Worm (Caenorhabditis elegans): ENCODE data around the gene nas-38.

nas-38 gene

ce11 chrX:557857-558256, at the start of gene nas-38:
TSS of gene nas-38 (plus strand) at chrX:558157.
- TF ChIP-seq tab-1 (GFP tag; IDR thresholded peaks at IDR 0.05): no peak
- TF ChIP-seq ztf-23 (GFP tag; IDR thresholded peaks at IDR 0.05): no peak
- no peak for TF ChIP-seq flt-1 (GFP tag; IDR thresholded peaks at IDR 0.05)
- no peak for TF ChIP-seq klf-2 (GFP tag; conservative IDR thresholded peaks at IDR 0.05)
- no peak for TF ChIP-seq cog-1 (tag; optimal IDR thresholded peaks at IDR 0.05)
- TF ChIP-seq T22C8.4 (GFP tag; IDR thresholded peaks at IDR 0.05): no peak
- TF ChIP-seq med-1 (GFP tag; optimal IDR thresholded peaks at IDR 0.05; ENCODE audit: insufficient read depth): no peak
- no peak for TF ChIP-seq ztf-29 (GFP tag; IDR thresholded peaks at IDR 0.05)
- TF ChIP-seq ref-1 (GFP tag; conservative IDR thresholded peaks at IDR 0.05): no peak

ce11 chrX:514023-514422, 43.9 kb upstream of the nas-38 start:
- TF ChIP-seq klf-2 (GFP tag; conservative IDR thresholded peaks at IDR 0.05): no peak
- no peak for TF ChIP-seq tab-1 (GFP tag; IDR thresholded peaks at IDR 0.05)
- no peak for TF ChIP-seq ref-1 (GFP tag; conservative IDR thresholded peaks at IDR 0.05)
- TF ChIP-seq ztf-23 (GFP tag; IDR thresholded peaks at IDR 0.05): no peak
- no peak for TF ChIP-seq ztf-29 (GFP tag; IDR thresholded peaks at IDR 0.05)
- no peak for TF ChIP-seq cog-1 (tag; optimal IDR thresholded peaks at IDR 0.05)
- TF ChIP-seq flt-1 (GFP tag; IDR thresholded peaks at IDR 0.05): no peak
- TF ChIP-seq T22C8.4 (GFP tag; IDR thresholded peaks at IDR 0.05): no peak
- TF ChIP-seq med-1 (GFP tag; optimal IDR thresholded peaks at IDR 0.05; ENCODE audit: insufficient read depth): no peak

ce11 chrX:516761-517160, 41.2 kb upstream of the nas-38 start:
- peak; percentile 62; the same call in 1 of the 2 replicates for TF ChIP-seq flt-1 (GFP tag; IDR thresholded peaks at IDR 0.05)

ce11 chrX:520881-521280, 37.1 kb upstream of the nas-38 start, which contains the start of gene B0310.3:
TSS of gene B0310.3 (minus strand) at chrX:520981.
- no peak for TF ChIP-seq T22C8.4 (GFP tag; IDR thresholded peaks at IDR 0.05)
- no peak for TF ChIP-seq med-1 (GFP tag; optimal IDR thresholded peaks at IDR 0.05; ENCODE audit: insufficient read depth)
- TF ChIP-seq tab-1 (GFP tag; IDR thresholded peaks at IDR 0.05): no peak
- no peak for TF ChIP-seq klf-2 (GFP tag; conservative IDR thresholded peaks at IDR 0.05)
- TF ChIP-seq ztf-23 (GFP tag; IDR thresholded peaks at IDR 0.05): no peak
- TF ChIP-seq flt-1 (GFP tag; IDR thresholded peaks at IDR 0.05): no peak
- no peak for TF ChIP-seq ref-1 (GFP tag; conservative IDR thresholded peaks at IDR 0.05)
- no peak for TF ChIP-seq cog-1 (tag; optimal IDR thresholded peaks at IDR 0.05)
- TF ChIP-seq ztf-29 (GFP tag; IDR thresholded peaks at IDR 0.05): no peak

ce11 chrX:524498-524897, 33.5 kb upstream of the nas-38 start:
- TF ChIP-seq cog-1 (tag; optimal IDR thresholded peaks at IDR 0.05): no peak
- TF ChIP-seq tab-1 (GFP tag; IDR thresholded peaks at IDR 0.05): no peak
- TF ChIP-seq flt-1 (GFP tag; IDR thresholded peaks at IDR 0.05): no peak
- no peak for TF ChIP-seq ref-1 (GFP tag; conservative IDR thresholded peaks at IDR 0.05)

- no peak for TF ChIP-seq klf-2 (GFP tag; conservative IDR thresholded peaks at IDR 0.05)
- no peak for TF ChIP-seq ztf-23 (GFP tag; IDR thresholded peaks at IDR 0.05)
- no peak for TF ChIP-seq tab-1 (GFP tag; IDR thresholded peaks at IDR 0.05)
- TF ChIP-seq cog-1 (tag; optimal IDR thresholded peaks at IDR 0.05): no peak
- no peak for TF ChIP-seq T22C8.4 (GFP tag; IDR thresholded peaks at IDR 0.05)
- TF ChIP-seq flt-1 (GFP tag; IDR thresholded peaks at IDR 0.05): no peak
Measured at ce11 chrX:527663-528062, 30.3 kb upstream of the nas-38 start.

DNA sequence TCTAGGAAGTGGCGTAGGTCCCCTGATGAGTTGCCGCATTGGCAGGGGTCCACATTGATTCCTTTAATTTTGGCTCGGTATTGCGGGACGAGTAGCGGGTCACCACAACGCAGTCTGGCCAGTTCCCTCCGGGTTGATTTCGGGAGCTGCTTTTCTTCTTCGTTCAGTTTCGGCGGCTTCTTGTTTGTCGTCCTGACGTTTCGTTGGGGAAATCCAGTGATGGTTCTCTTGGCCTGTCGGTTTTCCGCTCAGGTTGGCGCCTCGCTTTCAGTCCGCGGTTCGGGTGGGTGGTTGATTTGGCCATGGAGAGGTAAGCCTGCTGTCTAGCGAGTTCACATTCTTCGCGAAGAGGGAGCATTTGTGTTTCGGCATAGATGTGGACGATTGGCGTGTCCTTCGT, 29.2 kb upstream of the nas-38 start:
- TF ChIP-seq tab-1 (GFP tag; IDR thresholded peaks at IDR 0.05) (no peak), med-1 (GFP tag; optimal IDR thresholded peaks at IDR 0.05; ENCODE audit: insufficient read depth) (no peak), cog-1 (tag; optimal IDR thresholded peaks at IDR 0.05) (no peak), T22C8.4 (GFP tag; IDR thresholded peaks at IDR 0.05) (no peak), flt-1 (GFP tag; IDR thresholded peaks at IDR 0.05) (no peak), klf-2 (GFP tag; conservative IDR thresholded peaks at IDR 0.05) (no peak), ztf-23 (GFP tag; IDR thresholded peaks at IDR 0.05) (no peak), ref-1 (GFP tag; conservative IDR thresholded peaks at IDR 0.05) (no peak), ztf-29 (GFP tag; IDR thresholded peaks at IDR 0.05) (no peak)

DNA sequence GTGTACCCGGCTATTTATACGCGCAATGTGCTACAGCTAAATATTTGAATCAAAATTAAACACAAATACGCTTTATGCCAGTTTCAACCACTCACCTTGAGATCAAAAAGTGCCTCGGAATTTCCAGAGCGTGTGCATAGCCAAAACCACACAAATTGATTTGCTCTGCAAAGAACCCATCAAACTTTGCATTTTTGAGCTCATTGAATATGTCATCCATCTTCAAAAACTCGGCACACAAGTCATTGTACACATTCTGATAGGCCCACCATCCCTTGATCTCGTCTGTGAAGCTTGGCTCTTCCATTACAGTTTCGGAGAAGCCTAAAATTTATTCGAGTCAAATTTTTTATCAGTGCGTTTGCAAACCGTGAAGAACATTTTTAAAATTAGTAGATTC, 28.6 kb upstream of the nas-38 start:
- no peak for TF ChIP-seq flt-1 (GFP tag; IDR thresholded peaks at IDR 0.05)
- no peak for TF ChIP-seq klf-2 (GFP tag; conservative IDR thresholded peaks at IDR 0.05)
- no peak for TF ChIP-seq cog-1 (tag; optimal IDR thresholded peaks at IDR 0.05)
- no peak for TF ChIP-seq ztf-29 (GFP tag; IDR thresholded peaks at IDR 0.05)
- TF ChIP-seq ztf-23 (GFP tag; IDR thresholded peaks at IDR 0.05): no peak
- TF ChIP-seq med-1 (GFP tag; optimal IDR thresholded peaks at IDR 0.05; ENCODE audit: insufficient read depth): no peak
- TF ChIP-seq tab-1 (GFP tag; IDR thresholded peaks at IDR 0.05): no peak
- no peak for TF ChIP-seq ref-1 (GFP tag; conservative IDR thresholded peaks at IDR 0.05)
- TF ChIP-seq T22C8.4 (GFP tag; IDR thresholded peaks at IDR 0.05): no peak

DNA sequence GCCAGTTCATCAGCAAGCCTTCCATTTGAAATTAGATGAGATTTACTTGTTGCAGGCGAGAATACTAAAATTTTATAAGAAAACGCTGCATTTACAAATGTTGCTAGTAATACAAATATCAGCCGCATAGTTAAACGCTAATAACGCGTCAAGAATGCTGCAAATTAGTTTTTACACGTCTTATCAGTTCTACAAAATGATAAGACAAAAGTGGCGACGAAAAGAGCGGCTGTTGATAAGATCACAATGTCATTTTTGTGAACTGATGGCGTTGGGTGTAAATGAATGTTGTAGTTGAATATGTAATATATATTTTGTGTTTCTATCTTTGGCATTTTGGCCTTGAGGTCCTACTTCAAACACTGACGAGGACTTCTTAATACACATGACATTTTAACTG, 27.9 kb upstream of the nas-38 start, which contains the start of gene ugt-46:
TSS of gene ugt-46 (minus strand) at position 279 of the 400 bp plus-strand sequence.
- TF ChIP-seq cog-1 (tag; optimal IDR thresholded peaks at IDR 0.05) (no peak), klf-2 (GFP tag; conservative IDR thresholded peaks at IDR 0.05) (no peak), ztf-23 (GFP tag; IDR thresholded peaks at IDR 0.05) (no peak), ref-1 (GFP tag; conservative IDR thresholded peaks at IDR 0.05) (no peak), med-1 (GFP tag; optimal IDR thresholded peaks at IDR 0.05; ENCODE audit: insufficient read depth) (no peak), T22C8.4 (GFP tag; IDR thresholded peaks at IDR 0.05) (no peak), ztf-29 (GFP tag; IDR thresholded peaks at IDR 0.05) (no peak), flt-1 (GFP tag; IDR thresholded peaks at IDR 0.05) (no peak), tab-1 (GFP tag; IDR thresholded peaks at IDR 0.05) (no peak)

- TF ChIP-seq ref-1 (GFP tag; conservative IDR thresholded peaks at IDR 0.05): no peak
- TF ChIP-seq ztf-23 (GFP tag; IDR thresholded peaks at IDR 0.05): no peak
- TF ChIP-seq med-1 (GFP tag; optimal IDR thresholded peaks at IDR 0.05; ENCODE audit: insufficient read depth): no peak
- no peak for TF ChIP-seq klf-2 (GFP tag; conservative IDR thresholded peaks at IDR 0.05)
- TF ChIP-seq cog-1 (tag; optimal IDR thresholded peaks at IDR 0.05): no peak
- TF ChIP-seq flt-1 (GFP tag; IDR thresholded peaks at IDR 0.05): no peak
- TF ChIP-seq ztf-29 (GFP tag; IDR thresholded peaks at IDR 0.05): no peak
- TF ChIP-seq tab-1 (GFP tag; IDR thresholded peaks at IDR 0.05): no peak
- no peak for TF ChIP-seq T22C8.4 (GFP tag; IDR thresholded peaks at IDR 0.05)
Measured at ce11 chrX:530909-531308, 27.0 kb upstream of the nas-38 start, which contains the start of gene B0310.6. TSS of gene B0310.6 (minus strand) at chrX:531009.

All from whole organism, midembryonic.